Worm (Caenorhabditis elegans) whole organism, L4/young adult: ENCODE data around the gene egl-18.

Experiments
- W03F9.2 ChIP-seq: fragments of 150-350 bp; optimal IDR thresholded peaks from 2 replicates; lab custom pipeline; 2014; ENCODE audit warnings: missing biosample characterization, missing genetic modification characterization
- dao-5 ChIP-seq: sonication (generic microtip); optimal IDR thresholded peaks from 2 replicates; lab custom pipeline; 2016; ENCODE audit warnings: missing genotype, missing genetic modification characterization, moderate library complexity, missing compliant biosample characterization
- him-1 ChIP-seq: sonication (generic microtip); optimal IDR thresholded peaks from 2 replicates; lab custom pipeline; 2016; ENCODE audit warnings: missing genotype, missing genetic modification reagents, missing genetic modification characterization, missing compliant biosample characterization

DNA sequence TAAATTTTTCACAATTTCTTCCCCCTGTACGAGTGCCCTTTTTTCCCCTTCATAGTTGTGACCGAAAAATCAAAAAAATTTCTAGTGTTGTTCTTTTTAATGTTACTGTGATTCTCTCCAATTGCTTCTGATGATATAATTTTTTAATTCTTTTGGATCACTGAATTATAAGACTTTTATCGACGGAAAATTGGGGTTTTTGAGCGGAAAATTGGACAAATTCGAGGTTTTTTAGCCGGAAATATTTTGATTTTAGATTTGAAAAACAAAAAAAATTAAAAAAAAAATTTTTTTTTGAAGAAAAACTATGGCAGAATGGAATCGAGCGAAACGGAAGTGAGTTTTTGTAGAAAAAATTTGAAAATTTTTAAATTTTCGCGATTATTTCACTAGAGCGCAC lies 45.8 kb downstream of the egl-18 start, which contains the start of gene tsen-54:
- TF ChIP-seq dao-5 (tag; lab: Kevin White, UChicago) = no peak
- TF ChIP-seq W03F9.2 = no peak
- TF ChIP-seq him-1 (tag; lab: Kevin White, UChicago) = no peak
